Worm (Caenorhabditis elegans) whole organism, early embryonic: Measurements from ENCODE around the gene K07E3.4.

Experiments used
- B0310.2 ChIP-seq: sonication (generic microtip); optimal IDR thresholded peaks from 2 replicates; lab custom pipeline; 2016; ENCODE audit warnings: mild to moderate bottlenecking, missing genetic modification characterization, missing compliant biosample characterization
- F13C5.2 ChIP-seq: sonication (generic microtip); optimal IDR thresholded peaks from 2 replicates; lab custom pipeline; 2017; ENCODE audit warnings: mild to moderate bottlenecking, missing genetic modification characterization, inconsistent platforms, missing compliant biosample characterization
- ceh-13 ChIP-seq: fragments of 200-800 bp; sonication (Bioruptor generic); optimal IDR thresholded peaks from 2 replicates; lab custom pipeline; 2018; ENCODE audit warnings: mild to moderate bottlenecking, missing genetic modification characterization, missing compliant biosample characterization
- ets-7 ChIP-seq: sonication (generic microtip); optimal IDR thresholded peaks from 2 replicates; lab custom pipeline; 2016; ENCODE audit warnings: missing genotype, missing genetic modification characterization, missing compliant biosample characterization
- hmbx-1 ChIP-seq: sonication (generic microtip); optimal IDR thresholded peaks from 2 replicates; lab custom pipeline; 2016; ENCODE audit warnings: mild to moderate bottlenecking, missing genetic modification characterization, missing compliant biosample characterization
- pes-1 ChIP-seq: fragments of 200-800 bp; sonication (Bioruptor generic); IDR thresholded peaks from 2 replicates; pipeline ENCODE4 v1.3.6; 2022; ENCODE audit warnings: missing genetic modification reagents, missing genetic modification characterization, missing compliant biosample characterization
- scrt-1 ChIP-seq: fragments of 200-800 bp; sonication (Bioruptor generic); IDR thresholded peaks from 2 replicates; pipeline ENCODE4 v1.3.6; 2022; ENCODE audit warnings: missing genetic modification characterization, missing compliant biosample characterization
- tra-4 ChIP-seq: sonication (generic microtip); optimal IDR thresholded peaks from 2 replicates; lab custom pipeline; 2017; ENCODE audit warnings: missing genetic modification characterization, missing compliant biosample characterization

ce11 chrX:8052055-8052454 is 31.8 kb downstream of the K07E3.4 start:
- TF ChIP-seq pes-1 (GFP tag; lab: Robert Waterston, UW) (no peak), ceh-13 (GFP tag; lab: Kevin White, UChicago) (no peak), scrt-1 (no peak), F13C5.2 (tag; lab: Kevin White, UChicago) (no peak), ets-7 (tag; lab: Kevin White, UChicago) (no peak), hmbx-1 (tag; lab: Kevin White, UChicago) (no peak), B0310.2 (tag; lab: Kevin White, UChicago) (no peak), tra-4 (tag; lab: Kevin White, UChicago) (no peak)
